Worm (Caenorhabditis elegans): ENCODE data around the gene nhr-7.

ce11 chrIV:11298154-11299086 lies 27.3 kb upstream of the nhr-7 start, which contains the start of the genes B0035.15 and dnj-1:
- TF ChIP-seq nhr-47 (tag; optimal IDR thresholded peaks at IDR 0.05): no peak
- no peak for TF ChIP-seq fkh-4 (tag; optimal IDR thresholded peaks at IDR 0.05; ENCODE audit: borderline replicate concordance)
- no peak for TF ChIP-seq pqm-1 (tag; optimal IDR thresholded peaks at IDR 0.05)
- TF ChIP-seq nhr-237 (tag; optimal IDR thresholded peaks at IDR 0.05): no peak
- TF ChIP-seq tbx-2 (tag; optimal IDR thresholded peaks at IDR 0.05): peak; percentile 16
